Worm (Caenorhabditis elegans): ENCODE data around the gene C46E10.3.

- TF ChIP-seq nhr-28 (tag; optimal IDR thresholded peaks at IDR 0.05) (no peak), egl-43 (GFP tag; IDR thresholded peaks at IDR 0.05) (no peak), zip-11 (GFP tag; IDR thresholded peaks at IDR 0.05) (no peak), ces-1 (GFP tag; optimal IDR thresholded peaks at IDR 0.05) (no peak), nhr-11 (tag; optimal IDR thresholded peaks at IDR 0.05) (no peak), ztf-11 (tag; optimal IDR thresholded peaks at IDR 0.05) (no peak), zag-1 (tag; optimal IDR thresholded peaks at IDR 0.05) (no peak)
Measured at ce11 chrII:3771640-3772039, 50.5 kb downstream of the C46E10.3 start.
